Worm (Caenorhabditis elegans) whole organism, mixed stage, embryonic: ENCODE measurements around the gene srg-3.
A peak's percentile ranks its signal among the peaks of the same experiment; 100 is the strongest.

Experiments
- M03D4.4 ChIP-seq: sonication (generic microtip); optimal IDR thresholded peaks from 2 replicates; lab custom pipeline; 2017; ENCODE audit warnings: mild to moderate bottlenecking, missing genetic modification characterization, missing compliant biosample characterization
- bed-3 ChIP-seq: fragments of 200-800 bp; sonication (Bioruptor generic); optimal IDR thresholded peaks from 3 replicates; lab custom pipeline; 2018; ENCODE audit warnings: mild to moderate bottlenecking, missing genetic modification characterization, moderate library complexity, missing compliant biosample characterization
- blmp-1 ChIP-seq: fragments of 150-350 bp; optimal IDR thresholded peaks from 2 replicates; lab custom pipeline; 2014; ENCODE audit warnings: missing biosample characterization, missing genetic modification characterization
- ceh-39 ChIP-seq: fragments of 150-350 bp; optimal IDR thresholded peaks from 2 replicates; lab custom pipeline; 2014; ENCODE audit warnings: missing biosample characterization, missing genetic modification characterization
- ceh-43 ChIP-seq: fragments of 200-800 bp; sonication (Bioruptor generic); optimal IDR thresholded peaks from 2 replicates; lab custom pipeline; 2018; ENCODE audit warnings: mild to moderate bottlenecking, missing genetic modification characterization, moderate library complexity, missing compliant biosample characterization
- ceh-83 ChIP-seq: fragments of 200-800 bp; sonication (Bioruptor generic); optimal IDR thresholded peaks from 2 replicates; lab custom pipeline; 2018; ENCODE audit warnings: mild to moderate bottlenecking, missing genetic modification characterization, missing compliant biosample characterization
- ces-1 ChIP-seq: fragments of 150-350 bp; optimal IDR thresholded peaks from 2 replicates; lab custom pipeline; 2014; ENCODE audit warnings: missing biosample characterization, missing genetic modification reagents, missing genetic modification characterization
- cnd-1 ChIP-seq: fragments of 200-800 bp; sonication (Bioruptor generic); optimal IDR thresholded peaks from 2 replicates; lab custom pipeline; 2018; ENCODE audit warnings: mild to moderate bottlenecking, missing genetic modification characterization, missing compliant biosample characterization
- drap-1 ChIP-seq: fragments of 200-800 bp; sonication (Bioruptor generic); optimal IDR thresholded peaks from 3 replicates; lab custom pipeline; 2018; ENCODE audit warnings: mild to moderate bottlenecking, missing genetic modification characterization, missing compliant biosample characterization
- elt-1 ChIP-seq: sonication (generic microtip); optimal IDR thresholded peaks from 2 replicates; lab custom pipeline; 2017; ENCODE audit warnings: missing genetic modification characterization, mild to moderate bottlenecking, missing compliant biosample characterization, antibody characterized with exemption, moderate library complexity, borderline replicate concordance; ENCODE audit not compliant: insufficient read depth
- elt-3 ChIP-seq: fragments of 150-350 bp; optimal IDR thresholded peaks from 2 replicates; lab custom pipeline; 2014; ENCODE audit warnings: missing biosample characterization, missing genetic modification characterization
- flh-1 ChIP-seq: fragments of 200-800 bp; sonication (Bioruptor generic); optimal IDR thresholded peaks from 2 replicates; lab custom pipeline; 2018; ENCODE audit warnings: mild to moderate bottlenecking, missing genetic modification characterization, moderate library complexity, missing compliant biosample characterization
- lin-13 ChIP-seq: fragments of 150-350 bp; optimal IDR thresholded peaks from 2 replicates; lab custom pipeline; 2014; ENCODE audit warnings: missing biosample characterization, missing genetic modification characterization
- lin-32 ChIP-seq: fragments of 200-800 bp; sonication (Bioruptor generic); optimal IDR thresholded peaks from 2 replicates; lab custom pipeline; 2018; ENCODE audit warnings: mild to moderate bottlenecking, missing genetic modification characterization, missing compliant biosample characterization
- mab-5 ChIP-seq: fragments of 150-350 bp; optimal IDR thresholded peaks from 2 replicates; lab custom pipeline; 2014; ENCODE audit warnings: missing biosample characterization, missing genetic modification characterization
- mep-1 ChIP-seq: fragments of 150-350 bp; optimal IDR thresholded peaks from 2 replicates; lab custom pipeline; 2017; ENCODE audit warnings: missing biosample characterization, missing genetic modification reagents, missing genetic modification characterization, inconsistent platforms
- mls-2 ChIP-seq: sonication (generic microtip); optimal IDR thresholded peaks from 2 replicates; lab custom pipeline; 2016; ENCODE audit warnings: mild to moderate bottlenecking, missing genetic modification characterization, moderate library complexity, missing compliant biosample characterization
- nhr-12 ChIP-seq: fragments of 150-350 bp; optimal IDR thresholded peaks from 2 replicates; lab custom pipeline; 2014; ENCODE audit warnings: missing biosample characterization, missing genetic modification characterization
- nhr-2 ChIP-seq: fragments of 150-350 bp; optimal IDR thresholded peaks from 2 replicates; lab custom pipeline; 2014; ENCODE audit warnings: missing biosample characterization, missing genetic modification characterization
- nhr-237 ChIP-seq: fragments of 150-350 bp; optimal IDR thresholded peaks from 2 replicates; lab custom pipeline; 2014; ENCODE audit warnings: missing biosample characterization, missing genetic modification characterization
- nhr-28 ChIP-seq: fragments of 150-350 bp; optimal IDR thresholded peaks from 2 replicates; lab custom pipeline; 2014; ENCODE audit warnings: missing biosample characterization, missing genetic modification characterization
- nhr-76 ChIP-seq: sonication (generic microtip); optimal IDR thresholded peaks from 2 replicates; lab custom pipeline; 2017; ENCODE audit warnings: missing biosample characterization, missing genetic modification characterization
- pha-4 ChIP-seq: fragments of 150-350 bp; optimal IDR thresholded peaks from 2 replicates; lab custom pipeline; 2018; ENCODE audit warnings: missing biosample characterization, missing genetic modification reagents, missing genetic modification characterization
- sem-2 ChIP-seq: fragments of 200-800 bp; sonication (Bioruptor generic); optimal IDR thresholded peaks from 2 replicates; lab custom pipeline; 2018; ENCODE audit warnings: mild to moderate bottlenecking, missing genetic modification characterization, missing compliant biosample characterization
- sptf-1 ChIP-seq: sonication (generic microtip); optimal IDR thresholded peaks from 2 replicates; lab custom pipeline; 2017; ENCODE audit warnings: mild to moderate bottlenecking, missing genetic modification characterization, moderate library complexity, missing compliant biosample characterization
- tbx-8 ChIP-seq: fragments of 200-800 bp; sonication (Bioruptor generic); optimal IDR thresholded peaks from 2 replicates; lab custom pipeline; 2018; ENCODE audit warnings: mild to moderate bottlenecking, missing genetic modification characterization, moderate library complexity, missing compliant biosample characterization
- unc-120 ChIP-seq: sonication (generic microtip); optimal IDR thresholded peaks from 2 replicates; lab custom pipeline; 2017; ENCODE audit warnings: missing genetic modification characterization, missing compliant biosample characterization; ENCODE audit not compliant: poor library complexity, severe bottlenecking
- unc-39 ChIP-seq: fragments of 150-350 bp; optimal IDR thresholded peaks from 2 replicates; lab custom pipeline; 2014; ENCODE audit warnings: missing biosample characterization, missing genetic modification characterization
- zip-8 ChIP-seq: fragments of 150-350 bp; optimal IDR thresholded peaks from 2 replicates; lab custom pipeline; 2014; ENCODE audit warnings: missing biosample characterization, missing genetic modification characterization
- ztf-11 ChIP-seq: fragments of 150-350 bp; optimal IDR thresholded peaks from 2 replicates; lab custom pipeline; 2014; ENCODE audit warnings: missing biosample characterization, missing genetic modification characterization

srg-3 gene

ce11 chrIII:6258262-6258661, 11.9 kb downstream of the srg-3 start, which contains the start of gene srg-1:
TSS of gene srg-1 (minus strand) at chrIII:6258362.
- no peak for TF ChIP-seq ztf-11 (tag; lab: Kevin White, UChicago)
- TF ChIP-seq nhr-76 (tag; lab: Kevin White, UChicago) = no peak
- TF ChIP-seq ceh-43 (GFP tag; lab: Kevin White, UChicago) = no peak
- no peak for TF ChIP-seq flh-1 (GFP tag; lab: Kevin White, UChicago)
- TF ChIP-seq unc-39 (tag; lab: Kevin White, UChicago) = no peak
- no peak for TF ChIP-seq sptf-1 (tag; lab: Kevin White, UChicago)
- TF ChIP-seq bed-3 = no peak
- TF ChIP-seq elt-1 = no peak
- no peak for TF ChIP-seq unc-120 (tag; lab: Kevin White, UChicago)
- TF ChIP-seq ceh-83 = no peak
- no peak for TF ChIP-seq sem-2 (GFP tag; lab: Kevin White, UChicago)
- TF ChIP-seq ces-1 (GFP tag; lab: Kevin White, UChicago) = no peak
- TF ChIP-seq ceh-39 (tag; lab: Kevin White, UChicago) = no peak
- TF ChIP-seq mep-1 (tag; lab: Kevin White, UChicago) = no peak
- TF ChIP-seq nhr-2 (tag; lab: Kevin White, UChicago) = no peak
- no peak for TF ChIP-seq drap-1 (GFP tag; lab: Kevin White, UChicago)
- no peak for TF ChIP-seq elt-3

- TF ChIP-seq flh-1 (GFP tag; lab: Kevin White, UChicago) (no peak), ceh-83 (no peak), cnd-1 (tag; lab: Kevin White, UChicago) (no peak), mls-2 (tag; lab: Kevin White, UChicago) (no peak), M03D4.4 (no peak), nhr-2 (tag; lab: Kevin White, UChicago) (no peak), lin-32 (GFP tag; lab: Kevin White, UChicago) (no peak), nhr-12 (no peak), nhr-237 (tag; lab: Kevin White, UChicago) (no peak), sem-2 (GFP tag; lab: Kevin White, UChicago) (no peak)
- TF ChIP-seq, all 35 proteins: peak for 0
These were observed 13.5 kb downstream of the srg-3 start, which contains the start of gene srg-9 for ce11 chrIII:6256675-6257074. TSS of gene srg-9 (minus strand) at chrIII:6256775.

ce11 chrIII:6254737-6255136, 15.4 kb downstream of the srg-3 start, which contains the start of gene srg-8:
TSS of gene srg-8 (minus strand) at chrIII:6254837.
- no peak for TF ChIP-seq nhr-28
- no peak for TF ChIP-seq blmp-1 (tag; lab: Kevin White, UChicago)
- TF ChIP-seq nhr-12 = no peak
- no peak for TF ChIP-seq nhr-237 (tag; lab: Kevin White, UChicago)
- no peak for TF ChIP-seq elt-3
- TF ChIP-seq M03D4.4 = no peak
- no peak for TF ChIP-seq mab-5 (tag; lab: Kevin White, UChicago)
- no peak for TF ChIP-seq ceh-43 (GFP tag; lab: Kevin White, UChicago)
- TF ChIP-seq ceh-83 = no peak
- no peak for TF ChIP-seq elt-1
- TF ChIP-seq mls-2 (tag; lab: Kevin White, UChicago) = no peak
- no peak for TF ChIP-seq nhr-2 (tag; lab: Kevin White, UChicago)
- TF ChIP-seq zip-8 (tag; lab: Kevin White, UChicago) = no peak
- no peak for TF ChIP-seq sem-2 (GFP tag; lab: Kevin White, UChicago)

ce11 chrIII:6251511-6251910, 18.7 kb downstream of the srg-3 start, which contains the start of gene amdh-1:
TSS of gene amdh-1 (plus strand) at chrIII:6251811.
- no peak for TF ChIP-seq elt-1
- TF ChIP-seq bed-3 = no peak
- TF ChIP-seq flh-1 (GFP tag; lab: Kevin White, UChicago) = no peak
- TF ChIP-seq tbx-8 = no peak
- no peak for TF ChIP-seq ceh-83
- no peak for TF ChIP-seq nhr-76 (tag; lab: Kevin White, UChicago)

- TF ChIP-seq mep-1 (tag; lab: Kevin White, UChicago) = peak; percentile 54
- no peak for TF ChIP-seq flh-1 (GFP tag; lab: Kevin White, UChicago)
- TF ChIP-seq, all 35 proteins: peak for 1
These were observed 22.0 kb downstream of the srg-3 start, which contains the start of the genes gen-1 and stt-3 for ce11 chrIII:6248064-6248687. TSS of gene gen-1 (minus strand) at chrIII:6248158. TSS of gene stt-3 (plus strand) at chrIII:6248637.

ce11 chrIII:6245728-6246127, 24.4 kb downstream of the srg-3 start, which contains the start of gene bcas-2:
TSS of gene bcas-2 (minus strand) at chrIII:6245828.
- TF ChIP-seq flh-1 (GFP tag; lab: Kevin White, UChicago) (no peak), mab-5 (tag; lab: Kevin White, UChicago) (no peak), lin-13 (tag; lab: Kevin White, UChicago) (no peak), pha-4 (tag; lab: Kevin White, UChicago) (no peak), elt-1 (no peak), cnd-1 (tag; lab: Kevin White, UChicago) (no peak), ceh-83 (no peak), nhr-28 (no peak)
